Fruit fly (Drosophila melanogaster): ENCODE data around the gene brk.

The brk gene

DNA sequence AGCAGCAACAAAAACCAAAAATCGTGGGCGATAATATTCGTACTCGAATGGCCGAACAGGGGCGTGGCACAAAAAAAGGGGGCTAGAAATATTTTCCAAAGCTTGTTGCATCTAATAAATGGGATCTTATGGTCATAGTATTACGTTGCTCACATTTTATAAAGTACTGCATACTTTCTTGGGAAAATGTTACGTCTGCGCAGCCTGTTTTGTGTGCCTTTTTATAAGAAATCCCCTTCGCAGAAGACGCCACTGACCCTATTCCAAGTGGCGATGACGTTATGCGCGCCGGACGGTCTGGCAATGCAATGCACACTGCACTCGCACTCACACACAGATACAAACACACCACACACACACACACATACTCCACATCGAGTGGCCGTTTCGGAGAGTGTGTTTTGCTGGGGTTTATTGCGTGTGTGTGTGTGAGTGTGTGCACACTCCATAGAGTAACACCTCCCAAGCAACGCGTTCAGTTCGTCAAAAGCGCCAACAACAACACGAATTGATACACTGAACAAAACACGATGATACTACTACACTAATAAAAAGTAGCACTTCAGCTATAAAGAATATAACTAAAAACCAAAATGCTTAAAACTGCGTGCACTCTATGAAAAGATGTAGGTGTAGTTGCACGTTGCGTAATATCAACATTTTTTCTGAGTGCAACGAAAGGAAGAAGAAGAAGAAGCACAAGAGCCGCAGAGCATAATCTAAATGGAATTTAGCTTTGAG is 14.4 kb upstream of the brk start (continued):
- TF ChIP-seq CG31365 (tag; optimal IDR thresholded peaks at IDR 0.05) (peak; percentile 48), CG7987 (GFP tag; optimal IDR thresholded peaks at IDR 0.05) (peak; percentile 45), Hr3 (GFP tag; optimal IDR thresholded peaks at IDR 0.05) (peak; percentile 61), lov (optimal IDR thresholded peaks at IDR 0.05) (no peak), lov (GFP tag; IDR thresholded peaks at IDR 0.05) (peak; percentile 91), HLH3B (GFP tag; IDR thresholded peaks at IDR 0.05) (peak; percentile 89), CG3726 (GFP tag; IDR thresholded peaks at IDR 0.05) (peak; percentile 86), CG14710 (tag; optimal IDR thresholded peaks at IDR 0.05) (peak; percentile 87), sr (GFP tag; IDR thresholded peaks at IDR 0.05) (peak; percentile 70; the same call in 1 of the 3 replicates), CG1602 (GFP tag; optimal IDR thresholded peaks at IDR 0.05) (peak; percentile 78), CG34224 (GFP tag; IDR thresholded peaks at IDR 0.05; ENCODE audit: partially characterized antibody) (no peak), D (optimal IDR thresholded peaks at IDR 0.05) (no peak), D (GFP tag; optimal IDR thresholded peaks at IDR 0.05) (peak; percentile 68), CG1024 (GFP tag; IDR thresholded peaks at IDR 0.05) (peak; percentile 81), jumu (GFP tag; optimal IDR thresholded peaks at IDR 0.05) (peak; percentile 78), stc (GFP tag; IDR thresholded peaks at IDR 0.05) (peak; percentile 84), sisA (GFP tag; IDR thresholded peaks at IDR 0.05) (peak; percentile 90), vfl (GFP tag; optimal IDR thresholded peaks at IDR 0.05) (no peak), CG6175 (GFP tag; IDR thresholded peaks at IDR 0.05) (no peak; the same call in 2 of the 3 replicates), Poxn (GFP tag; IDR thresholded peaks at IDR 0.05) (no peak), CG9609 (GFP tag; optimal IDR thresholded peaks at IDR 0.05) (peak; percentile 83), Awh (GFP tag; IDR thresholded peaks at IDR 0.05) (peak; percentile 89), CG9727 (GFP tag; optimal IDR thresholded peaks at IDR 0.05) (peak; percentile 75), CG12769 (tag; optimal IDR thresholded peaks at IDR 0.05) (peak; percentile 62), CG7963 (GFP tag; IDR thresholded peaks at IDR 0.05; ENCODE audit: partially characterized antibody) (no peak), CG11696 (GFP tag; IDR thresholded peaks at IDR 0.05) (peak; percentile 47; the same call in 1 of the 2 replicates), CoRest (tag; optimal IDR thresholded peaks at IDR 0.05) (peak; percentile 83), fru (optimal IDR thresholded peaks at IDR 0.05) (no peak), tll (GFP tag; optimal IDR thresholded peaks at IDR 0.05) (no peak), CG10959 (GFP tag; IDR thresholded peaks at IDR 0.05) (peak; percentile 85), CG34422 (GFP tag; IDR thresholded peaks at IDR 0.05) (peak; percentile 82), br (optimal IDR thresholded peaks at IDR 0.05) (no peak), CG10543 (GFP tag; optimal IDR thresholded peaks at IDR 0.05) (peak; percentile 46), yki (optimal IDR thresholded peaks at IDR 0.05) (peak; percentile 31), Hmx (GFP tag; optimal IDR thresholded peaks at IDR 0.05) (no peak), CG17612 (GFP tag; IDR thresholded peaks at IDR 0.05) (peak; percentile 69), zen (tag; optimal IDR thresholded peaks at IDR 0.05) (peak; percentile 77), CG3407 (GFP tag; optimal IDR thresholded peaks at IDR 0.05) (peak; percentile 82), kni (GFP tag; optimal IDR thresholded peaks at IDR 0.05) (peak; percentile 52), Ravus (GFP tag; IDR thresholded peaks at IDR 0.05) (peak; percentile 29), pho (GFP tag; optimal IDR thresholded peaks at IDR 0.05) (peak; percentile 31), row (GFP tag; IDR thresholded peaks at IDR 0.05) (peak; percentile 79), disco-r (GFP tag; optimal IDR thresholded peaks at IDR 0.05) (peak; percentile 72), az2 (GFP tag; optimal IDR thresholded peaks at IDR 0.05) (peak; percentile 76), sens (GFP tag) (peak; percentile 98), CG9876 (GFP tag; optimal IDR thresholded peaks at IDR 0.05) (peak; percentile 79), CG31388 (GFP tag; optimal IDR thresholded peaks at IDR 0.05) (peak; percentile 34), klu (GFP tag; IDR thresholded peaks at IDR 0.05) (peak; percentile 67), fd96Cb (tag; optimal IDR thresholded peaks at IDR 0.05) (peak; percentile 90), CG3995 (GFP tag; optimal IDR thresholded peaks at IDR 0.05) (no peak), Atf3 (GFP tag; optimal IDR thresholded peaks at IDR 0.05) (peak; percentile 77), ara (GFP tag; IDR thresholded peaks at IDR 0.05) (peak; percentile 94)
